Worm (Caenorhabditis elegans) whole organism, L1 larva: ENCODE data around the gene C17C3.1.
A peak's percentile ranks its signal among the peaks of the same experiment; 100 is the strongest.

Experiments
- C04F5.9 ChIP-seq: sonication (generic microtip); optimal IDR thresholded peaks from 2 replicates; lab custom pipeline; 2016; ENCODE audit warnings: missing genetic modification characterization, missing compliant biosample characterization
- C16A3.4 ChIP-seq: fragments of 150-350 bp; optimal IDR thresholded peaks from 2 replicates; lab custom pipeline; 2014; ENCODE audit warnings: missing biosample characterization, missing genetic modification characterization
- F16B12.6 ChIP-seq: fragments of 150-350 bp; optimal IDR thresholded peaks from 2 replicates; lab custom pipeline; 2014; ENCODE audit warnings: missing biosample characterization, missing genetic modification characterization
- aha-1 ChIP-seq: fragments of 150-350 bp; optimal IDR thresholded peaks from 2 replicates; lab custom pipeline; 2014; ENCODE audit warnings: missing biosample characterization, missing genetic modification characterization
- alr-1 ChIP-seq: fragments of 200-800 bp; sonication (Bioruptor generic); optimal IDR thresholded peaks from 2 replicates; lab custom pipeline; 2018; ENCODE audit warnings: borderline replicate concordance, mild to moderate bottlenecking, missing genetic modification characterization, missing compliant biosample characterization
- ceh-8 ChIP-seq: fragments of 200-800 bp; sonication (Bioruptor generic); optimal IDR thresholded peaks from 2 replicates; lab custom pipeline; 2018; ENCODE audit warnings: mild to moderate bottlenecking, missing genetic modification characterization, moderate library complexity, missing compliant biosample characterization
- ceh-82 ChIP-seq, 3 experiments: fragments of 150-350 bp in 1 of 3; sonication (generic microtip) in 2 of 3; optimal IDR thresholded peaks; 2 replicates each; lab custom pipeline; 2014 to 2017; ENCODE audit warnings: missing biosample characterization in 3 of 3, missing genetic modification characterization in 3 of 3
- ceh-88 ChIP-seq: fragments of 200-800 bp; sonication (Bioruptor generic); IDR thresholded peaks from 2 replicates; pipeline ENCODE4 v1.3.6; 2022; ENCODE audit warnings: missing genetic modification characterization, missing compliant biosample characterization
- dpl-1 ChIP-seq, 3 experiments: fragments of 150-350 bp in 2 of 3; sonication (generic microtip) in 1 of 3; optimal IDR thresholded peaks; 2 replicates each; lab custom pipeline; 2014 to 2017; ENCODE audit warnings: missing biosample characterization in 3 of 3, missing genetic modification characterization in 3 of 3, missing genetic modification reagents in 3 of 3
- dsc-1 ChIP-seq: sonication (generic microtip); optimal IDR thresholded peaks from 2 replicates; lab custom pipeline; 2016; ENCODE audit warnings: mild to moderate bottlenecking, missing genetic modification characterization, missing compliant biosample characterization
- efl-1 ChIP-seq, 4 experiments: fragments of 150-350 bp; optimal IDR thresholded peaks in 3 of 4; peaks in 1 of 4; 1 replicate in 1 of 4; 2 replicates in 3 of 4; lab custom pipeline; 2014; ENCODE audit warnings: missing biosample characterization in 2 of 4, missing genetic modification characterization in 2 of 4, missing genetic modification reagents in 2 of 4
- efl-3 ChIP-seq: fragments of 200-800 bp; sonication (Bioruptor generic); optimal IDR thresholded peaks from 2 replicates; lab custom pipeline; 2018; ENCODE audit warnings: mild to moderate bottlenecking, missing genetic modification characterization, missing compliant biosample characterization
- egl-27 ChIP-seq, 2 experiments: fragments of 150-350 bp in 1 of 2; sonication (generic microtip); optimal IDR thresholded peaks; 3 replicates each; lab custom pipeline; 2017 to 2018; ENCODE audit warnings: missing biosample characterization in 2 of 2, missing genetic modification characterization in 2 of 2, missing genetic modification reagents in 2 of 2
- ets-5 ChIP-seq: fragments of 200-800 bp; sonication (Bioruptor generic); IDR thresholded peaks from 2 replicates; pipeline ENCODE4 v1.3.6; 2022; ENCODE audit warnings: missing genetic modification characterization, missing compliant biosample characterization
- fkh-4 ChIP-seq: sonication (generic microtip); optimal IDR thresholded peaks from 2 replicates; lab custom pipeline; 2016; ENCODE audit warnings: missing compliant biosample characterization, missing genetic modification characterization, borderline replicate concordance
- fos-1 ChIP-seq: fragments of 150-350 bp; optimal IDR thresholded peaks from 2 replicates; lab custom pipeline; 2014; ENCODE audit warnings: missing biosample characterization, missing genetic modification characterization
- hlh-17 ChIP-seq: fragments of 200-800 bp; sonication (Bioruptor generic); optimal IDR thresholded peaks from 2 replicates; lab custom pipeline; 2018; ENCODE audit warnings: missing genetic modification characterization, mild to moderate bottlenecking, missing compliant biosample characterization, moderate library complexity, borderline replicate concordance
- hlh-4 ChIP-seq: sonication (generic microtip); optimal IDR thresholded peaks from 2 replicates; lab custom pipeline; 2016; ENCODE audit warnings: mild to moderate bottlenecking, missing genetic modification characterization, missing compliant biosample characterization
- hpl-2 ChIP-seq: fragments of 150-350 bp; optimal IDR thresholded peaks from 2 replicates; lab custom pipeline; 2014; ENCODE audit warnings: missing biosample characterization, missing genetic modification reagents, missing genetic modification characterization
- irx-1 ChIP-seq: sonication (generic microtip); optimal IDR thresholded peaks from 2 replicates; lab custom pipeline; 2016; ENCODE audit warnings: missing genetic modification characterization, missing compliant biosample characterization
- jun-1 ChIP-seq: fragments of 150-350 bp; optimal IDR thresholded peaks from 2 replicates; lab custom pipeline; 2014; ENCODE audit warnings: missing biosample characterization, missing genetic modification reagents, missing genetic modification characterization
- lin-35 ChIP-seq, 2 experiments: fragments of 150-350 bp; optimal IDR thresholded peaks; 2 replicates each; lab custom pipeline; 2014; ENCODE audit warnings: missing biosample characterization in 2 of 2, missing genetic modification characterization in 2 of 2, missing genetic modification reagents in 2 of 2
- lir-3 ChIP-seq: sonication (generic microtip); optimal IDR thresholded peaks from 2 replicates; lab custom pipeline; 2016; ENCODE audit warnings: mild to moderate bottlenecking, missing genetic modification characterization, moderate library complexity, missing compliant biosample characterization; ENCODE audit not compliant: poor library complexity
- lsy-2 ChIP-seq, 2 experiments: fragments of 150-350 bp; optimal IDR thresholded peaks; 2 replicates each; lab custom pipeline; 2014; ENCODE audit warnings: missing biosample characterization in 2 of 2, missing genetic modification characterization in 2 of 2
- mef-2 ChIP-seq: fragments of 150-350 bp; optimal IDR thresholded peaks from 2 replicates; lab custom pipeline; 2014; ENCODE audit warnings: missing biosample characterization, missing genetic modification characterization
- nhr-11 ChIP-seq: fragments of 150-350 bp; optimal IDR thresholded peaks from 2 replicates; lab custom pipeline; 2014; ENCODE audit warnings: missing biosample characterization, missing genetic modification characterization
- nhr-20 ChIP-seq: sonication (generic microtip); optimal IDR thresholded peaks from 2 replicates; lab custom pipeline; 2016; ENCODE audit warnings: mild to moderate bottlenecking, missing genetic modification characterization, missing compliant biosample characterization
- nhr-85 ChIP-seq: sonication (generic microtip); peaks from one replicate; lab custom pipeline; 2016; ENCODE audit warnings: missing genetic modification characterization, inconsistent platforms, missing compliant biosample characterization
- nhr-90 ChIP-seq: sonication (generic microtip); optimal IDR thresholded peaks from 2 replicates; lab custom pipeline; 2016; ENCODE audit warnings: mild to moderate bottlenecking, missing genetic modification characterization, missing compliant biosample characterization; ENCODE audit not compliant: poor library complexity
- pag-3 ChIP-seq: sonication (generic microtip); optimal IDR thresholded peaks from 2 replicates; lab custom pipeline; 2017; ENCODE audit warnings: missing genetic modification characterization, mild to moderate bottlenecking, missing compliant biosample characterization, antibody characterized with exemption, borderline replicate concordance; ENCODE audit not compliant: insufficient read depth
- pqm-1 ChIP-seq: sonication (generic microtip); optimal IDR thresholded peaks from 3 replicates; lab custom pipeline; 2017; ENCODE audit warnings: missing biosample characterization, missing genetic modification characterization
- rnt-1 ChIP-seq: sonication (generic microtip); optimal IDR thresholded peaks from 2 replicates; lab custom pipeline; 2016; ENCODE audit warnings: mild to moderate bottlenecking, missing genetic modification characterization, moderate library complexity, missing compliant biosample characterization
- skn-1 ChIP-seq: fragments of 150-350 bp; optimal IDR thresholded peaks from 2 replicates; lab custom pipeline; 2014; ENCODE audit warnings: missing biosample characterization, missing genetic modification characterization
- snpc-4 ChIP-seq: fragments of 150-350 bp; optimal IDR thresholded peaks from 2 replicates; lab custom pipeline; 2014; ENCODE audit warnings: missing biosample characterization, missing genetic modification characterization
- snu-23 ChIP-seq: sonication (generic microtip); optimal IDR thresholded peaks from 2 replicates; lab custom pipeline; 2016; ENCODE audit warnings: missing genetic modification characterization, missing compliant biosample characterization
- sup-37 ChIP-seq: fragments of 200-800 bp; sonication (Bioruptor generic); optimal IDR thresholded peaks from 2 replicates; lab custom pipeline; 2018; ENCODE audit warnings: mild to moderate bottlenecking, missing genetic modification characterization, missing compliant biosample characterization
- swsn-7 ChIP-seq: sonication (generic microtip); optimal IDR thresholded peaks from 2 replicates; lab custom pipeline; 2016; ENCODE audit warnings: missing genetic modification characterization, missing compliant biosample characterization
- tlp-1 ChIP-seq: fragments of 150-350 bp; optimal IDR thresholded peaks from 2 replicates; lab custom pipeline; 2014; ENCODE audit warnings: missing biosample characterization, missing genetic modification characterization
- unc-130 ChIP-seq: fragments of 150-350 bp; optimal IDR thresholded peaks from 2 replicates; lab custom pipeline; 2017; ENCODE audit warnings: missing biosample characterization, missing genetic modification characterization, inconsistent platforms
- unc-30 ChIP-seq: sonication (generic microtip); optimal IDR thresholded peaks from 2 replicates; lab custom pipeline; 2017; ENCODE audit warnings: missing biosample characterization, missing genetic modification characterization
- unc-62 ChIP-seq: fragments of 150-350 bp; optimal IDR thresholded peaks from 2 replicates; lab custom pipeline; 2014; ENCODE audit warnings: missing biosample characterization, missing genetic modification reagents, missing genetic modification characterization
- xbp-1 ChIP-seq: sonication (generic microtip); optimal IDR thresholded peaks from 2 replicates; lab custom pipeline; 2016; ENCODE audit warnings: missing genetic modification characterization, missing compliant biosample characterization
- zip-4 ChIP-seq: fragments of 200-800 bp; sonication (Bioruptor generic); optimal IDR thresholded peaks from 2 replicates; lab custom pipeline; 2018; ENCODE audit warnings: mild to moderate bottlenecking, missing genetic modification characterization, moderate library complexity, missing compliant biosample characterization
- ztf-11 ChIP-seq, 2 experiments: sonication (generic microtip); optimal IDR thresholded peaks; 2 replicates each; lab custom pipeline; 2016 to 2017; ENCODE audit warnings: missing genetic modification characterization in 2 of 2, missing biosample characterization in 1 of 2, missing compliant biosample characterization in 1 of 2

C17C3.1 gene

DNA sequence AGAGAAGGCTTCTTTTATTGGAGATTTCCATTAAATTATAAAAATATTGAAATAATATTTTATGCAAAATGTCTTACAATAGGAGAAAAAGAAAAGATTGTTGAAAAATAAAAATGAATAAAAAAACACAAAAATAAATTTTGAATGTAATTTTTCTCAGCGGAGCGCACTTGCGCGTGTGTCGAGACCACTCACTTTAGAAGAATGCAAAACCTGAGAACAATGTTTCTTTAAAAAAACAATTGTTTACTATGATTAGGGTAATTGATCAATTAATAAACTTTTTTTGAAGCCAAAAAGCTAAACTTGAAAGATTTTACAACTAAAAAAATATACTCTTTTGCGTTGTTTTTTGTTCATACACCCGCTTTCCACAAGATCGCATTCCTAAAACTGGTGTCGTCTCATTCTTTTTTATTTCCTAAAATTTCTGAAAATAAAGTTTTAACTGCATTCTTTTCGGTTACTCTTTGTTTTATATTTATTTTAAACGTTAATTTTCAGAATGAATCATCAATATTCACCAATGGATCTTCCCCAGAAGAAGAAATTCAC, 23.9 kb downstream of the C17C3.1 start, which contains the start of gene ttc-4 (continued):
- TF ChIP-seq pag-3 (no peak), lir-3 (peak; percentile 63), nhr-85 (tag; lab: Kevin White, UChicago) (peak; percentile 69)

DNA sequence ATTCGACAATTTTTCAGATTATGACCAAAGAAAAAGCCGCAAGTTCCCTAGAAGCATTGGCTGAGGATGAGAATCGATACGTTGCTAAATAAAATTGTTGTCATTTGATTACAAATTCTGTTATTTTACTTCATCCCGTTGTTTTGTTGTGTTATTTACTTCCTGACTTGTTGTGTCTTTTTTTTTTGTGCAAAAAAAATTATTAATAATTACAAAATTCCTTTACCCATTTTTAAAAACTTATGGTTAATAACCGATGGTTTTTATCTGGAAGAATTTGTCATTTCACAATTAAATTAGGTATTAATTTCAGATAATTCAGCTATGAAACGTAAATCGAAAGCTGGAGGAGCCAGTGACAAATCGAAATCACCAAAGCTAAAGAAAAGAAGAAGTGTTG, 25.9 kb downstream of the C17C3.1 start, which contains the start of gene C17G10.1:
TSS of gene C17G10.1 (plus strand) at position 301 of the 400 bp plus-strand sequence.
- TF ChIP-seq nhr-20 (tag; lab: Kevin White, UChicago) (no peak), ceh-88 (GFP tag; lab: Robert Waterston, UW) (no peak), jun-1 (tag; lab: Kevin White, UChicago) (no peak), fos-1 (tag; lab: Kevin White, UChicago) (no peak), skn-1 (tag; lab: Kevin White, UChicago) (no peak), sup-37 (GFP tag; lab: Kevin White, UChicago) (no peak), mef-2 (tag; lab: Kevin White, UChicago) (no peak), egl-27 (tag; optimal IDR thresholded peaks at IDR 0.05; lab: Kevin White, UChicago) (no peak), aha-1 (tag; lab: Kevin White, UChicago) (no peak), ets-5 (GFP tag; lab: Robert Waterston, UW) (no peak), ceh-82 (tag; optimal IDR thresholded peaks at IDR 0.05; lab: Kevin White, UChicago) (no peak), fkh-4 (tag; lab: Kevin White, UChicago) (no peak), xbp-1 (no peak), C16A3.4 (tag; lab: Kevin White, UChicago) (no peak)

DNA sequence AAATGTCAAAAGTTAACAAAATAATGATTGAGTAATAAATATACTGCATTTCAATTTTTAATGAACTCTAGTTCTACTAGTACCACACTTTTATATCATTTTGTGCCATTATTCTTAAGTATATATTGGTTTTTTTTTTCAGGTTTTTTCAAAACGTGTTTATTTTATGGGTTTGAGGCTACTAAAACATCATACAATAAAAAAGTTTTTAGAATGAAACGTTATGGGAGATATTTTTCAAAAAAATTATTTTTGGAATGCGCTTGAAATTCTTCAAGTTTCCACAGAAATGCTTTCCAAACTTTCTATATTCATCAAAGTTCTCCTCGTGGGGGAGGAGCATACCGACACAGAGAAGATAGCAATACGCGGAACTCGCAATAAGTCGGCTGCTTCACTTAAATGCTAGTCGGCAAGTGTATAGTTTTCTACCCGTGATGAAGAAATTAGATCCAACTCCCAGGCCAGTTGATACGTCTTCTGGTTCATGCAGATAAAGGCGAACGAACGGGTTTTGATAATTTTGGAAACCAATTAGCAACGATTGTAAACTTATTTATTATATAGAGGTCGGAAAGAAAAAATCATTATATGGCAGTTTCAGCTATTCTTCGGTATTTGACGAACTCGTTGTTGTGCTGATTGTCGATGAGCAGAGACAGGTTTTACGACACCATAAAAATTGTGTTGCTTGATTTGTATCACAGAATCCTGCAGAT, 29.1 kb downstream of the C17C3.1 start, which contains the start of gene C17G10.10:
TSS of gene C17G10.10 (minus strand) at position 51 of the 719 bp plus-strand sequence.
- TF ChIP-seq hpl-2 (GFP tag; lab: Kevin White, UChicago) = peak; percentile 57
- peak; percentile 65 for TF ChIP-seq fos-1 (tag; lab: Kevin White, UChicago)
- TF ChIP-seq efl-1 (optimal IDR thresholded peaks at IDR 0.05; lab: Kevin White, UChicago) = peak; percentile 50 to 73
- TF ChIP-seq efl-1 (GFP tag; optimal IDR thresholded peaks at IDR 0.05 in 1 of 2; lab: Kevin White, UChicago) = peak; percentile 49 to 96
- peak; percentile 4 for TF ChIP-seq efl-3 (GFP tag; lab: Kevin White, UChicago)
- TF ChIP-seq zip-4 = peak; percentile 43
- peak; percentile 86 for TF ChIP-seq snu-23
- no peak for TF ChIP-seq unc-62 (GFP tag; lab: Kevin White, UChicago)
- peak; percentile 28 for TF ChIP-seq lir-3
- TF ChIP-seq lin-35 (GFP tag; optimal IDR thresholded peaks at IDR 0.05; lab: Kevin White, UChicago) = peak; percentile 34 to 76
- TF ChIP-seq dsc-1 (tag; lab: Kevin White, UChicago) = peak; percentile 77
- TF ChIP-seq fkh-4 (tag; lab: Kevin White, UChicago) = no peak
- TF ChIP-seq hlh-4 = no peak
- peak; percentile 35 to 55 (median 40) for TF ChIP-seq dpl-1 (GFP tag; optimal IDR thresholded peaks at IDR 0.05; lab: Kevin White, UChicago)
- no peak for TF ChIP-seq alr-1 (tag; lab: Kevin White, UChicago)
- TF ChIP-seq unc-130 (tag; lab: Kevin White, UChicago) = peak; percentile 60
- no peak for TF ChIP-seq ceh-8 (GFP tag; lab: Kevin White, UChicago)
- no peak for TF ChIP-seq unc-30
- peak; percentile 14 for TF ChIP-seq F16B12.6 (tag; lab: Kevin White, UChicago)
- TF ChIP-seq ztf-11 (tag; optimal IDR thresholded peaks at IDR 0.05; lab: Kevin White, UChicago) = no peak
- peak; percentile 92 for TF ChIP-seq rnt-1 (tag; lab: Kevin White, UChicago)
- TF ChIP-seq nhr-90 (tag; lab: Kevin White, UChicago) = peak; percentile 93
- peak; percentile 62 to 76 (median 67) for TF ChIP-seq ceh-82 (tag; optimal IDR thresholded peaks at IDR 0.05; lab: Kevin White, UChicago)
- TF ChIP-seq C04F5.9 = peak; percentile 30
- TF ChIP-seq snpc-4 = peak; percentile 99
- peak; percentile 83 for TF ChIP-seq swsn-7 (tag; lab: Kevin White, UChicago)
- no peak for TF ChIP-seq ceh-88 (GFP tag; lab: Robert Waterston, UW)
- no peak for TF ChIP-seq tlp-1 (tag; lab: Kevin White, UChicago)
- TF ChIP-seq irx-1 (tag; lab: Kevin White, UChicago) = peak; percentile 63
- TF ChIP-seq hlh-17 = peak; percentile 59
- TF ChIP-seq pqm-1 (tag; lab: Kevin White, UChicago) = no peak
- TF ChIP-seq aha-1 (tag; lab: Kevin White, UChicago) = no peak
- no peak for TF ChIP-seq pag-3
- TF ChIP-seq nhr-11 = peak; percentile 35
- peak; percentile 54 to 70 for TF ChIP-seq lsy-2 (tag; optimal IDR thresholded peaks at IDR 0.05; lab: Kevin White, UChicago)
